Worm (Caenorhabditis elegans) whole organism, L1 larva: ENCODE measurements around the gene abu-2.

Experiments used
- C04F5.9 ChIP-seq: sonication (generic microtip); optimal IDR thresholded peaks from 2 replicates; lab custom pipeline; 2016; ENCODE audit warnings: missing genetic modification characterization, missing compliant biosample characterization
- F16B12.6 ChIP-seq: fragments of 150-350 bp; optimal IDR thresholded peaks from 2 replicates; lab custom pipeline; 2014; ENCODE audit warnings: missing biosample characterization, missing genetic modification characterization
- Y116A8C.19 ChIP-seq: sonication (generic microtip); optimal IDR thresholded peaks from 2 replicates; lab custom pipeline; 2016; ENCODE audit warnings: missing compliant biosample characterization, missing genetic modification characterization, borderline replicate concordance
- aly-2 ChIP-seq: fragments of 150-350 bp; optimal IDR thresholded peaks from 2 replicates; lab custom pipeline; 2014; ENCODE audit warnings: missing biosample characterization, missing genetic modification characterization
- ama-1 ChIP-seq: fragments of 150-350 bp; optimal IDR thresholded peaks from 2 replicates; lab custom pipeline; 2014
- blmp-1 ChIP-seq: fragments of 150-350 bp; optimal IDR thresholded peaks from 2 replicates; lab custom pipeline; 2014; ENCODE audit warnings: missing biosample characterization, missing genetic modification characterization
- ceh-63 ChIP-seq: fragments of 200-800 bp; sonication (Bioruptor generic); optimal IDR thresholded peaks from 2 replicates; lab custom pipeline; 2018; ENCODE audit warnings: mild to moderate bottlenecking, missing genetic modification characterization, missing compliant biosample characterization
- ceh-88 ChIP-seq: fragments of 200-800 bp; sonication (Bioruptor generic); IDR thresholded peaks from 2 replicates; pipeline ENCODE4 v1.3.6; 2022; ENCODE audit warnings: missing genetic modification characterization, missing compliant biosample characterization
- ces-1 ChIP-seq: fragments of 150-350 bp; optimal IDR thresholded peaks from 2 replicates; lab custom pipeline; 2014; ENCODE audit warnings: missing biosample characterization, missing genetic modification reagents, missing genetic modification characterization
- dsc-1 ChIP-seq: sonication (generic microtip); optimal IDR thresholded peaks from 2 replicates; lab custom pipeline; 2016; ENCODE audit warnings: mild to moderate bottlenecking, missing genetic modification characterization, missing compliant biosample characterization
- efl-1 ChIP-seq, 4 experiments: fragments of 150-350 bp; optimal IDR thresholded peaks in 3 of 4; peaks in 1 of 4; 1 replicate in 1 of 4; 2 replicates in 3 of 4; lab custom pipeline; 2014; ENCODE audit warnings: missing biosample characterization in 2 of 4, missing genetic modification characterization in 2 of 4, missing genetic modification reagents in 2 of 4
- egl-13 ChIP-seq: sonication (generic microtip); optimal IDR thresholded peaks from 2 replicates; lab custom pipeline; 2016; ENCODE audit warnings: missing genotype, missing genetic modification reagents, missing genetic modification characterization, missing compliant biosample characterization
- egl-27 ChIP-seq, 2 experiments: fragments of 150-350 bp in 1 of 2; sonication (generic microtip); optimal IDR thresholded peaks; 3 replicates each; lab custom pipeline; 2017 to 2018; ENCODE audit warnings: missing biosample characterization in 2 of 2, missing genetic modification characterization in 2 of 2, missing genetic modification reagents in 2 of 2
- elt-3 ChIP-seq, 6 experiments: fragments of 150-350 bp in 1 of 6; sonication (generic microtip); optimal IDR thresholded peaks; 2 replicates each; lab custom pipeline; 2017 to 2018; ENCODE audit warnings: missing biosample characterization in 6 of 6, missing genetic modification characterization in 6 of 6, inconsistent platforms in 1 of 6
- fkh-4 ChIP-seq: sonication (generic microtip); optimal IDR thresholded peaks from 2 replicates; lab custom pipeline; 2016; ENCODE audit warnings: missing compliant biosample characterization, missing genetic modification characterization, borderline replicate concordance
- grh-1 ChIP-seq: fragments of 200-800 bp; sonication (Bioruptor generic); IDR thresholded peaks from 2 replicates; pipeline ENCODE4 v1.3.6; 2022; ENCODE audit warnings: missing genetic modification reagents, missing genetic modification characterization, missing compliant biosample characterization
- hlh-17 ChIP-seq: fragments of 200-800 bp; sonication (Bioruptor generic); optimal IDR thresholded peaks from 2 replicates; lab custom pipeline; 2018; ENCODE audit warnings: missing genetic modification characterization, mild to moderate bottlenecking, missing compliant biosample characterization, moderate library complexity, borderline replicate concordance
- hlh-4 ChIP-seq: sonication (generic microtip); optimal IDR thresholded peaks from 2 replicates; lab custom pipeline; 2016; ENCODE audit warnings: mild to moderate bottlenecking, missing genetic modification characterization, missing compliant biosample characterization
- hpl-2 ChIP-seq: fragments of 150-350 bp; optimal IDR thresholded peaks from 2 replicates; lab custom pipeline; 2014; ENCODE audit warnings: missing biosample characterization, missing genetic modification reagents, missing genetic modification characterization
- jun-1 ChIP-seq: fragments of 150-350 bp; optimal IDR thresholded peaks from 2 replicates; lab custom pipeline; 2014; ENCODE audit warnings: missing biosample characterization, missing genetic modification reagents, missing genetic modification characterization
- lin-13 ChIP-seq: fragments of 150-350 bp; optimal IDR thresholded peaks from 2 replicates; lab custom pipeline; 2014; ENCODE audit warnings: missing biosample characterization, missing genetic modification reagents, missing genetic modification characterization
- lin-14 ChIP-seq: fragments of 200-800 bp; sonication (Bioruptor generic); optimal IDR thresholded peaks from 2 replicates; lab custom pipeline; 2018; ENCODE audit warnings: mild to moderate bottlenecking, missing genetic modification characterization, moderate library complexity, missing compliant biosample characterization
- lin-35 ChIP-seq, 2 experiments: fragments of 150-350 bp; optimal IDR thresholded peaks; 2 replicates each; lab custom pipeline; 2014; ENCODE audit warnings: missing biosample characterization in 2 of 2, missing genetic modification characterization in 2 of 2, missing genetic modification reagents in 2 of 2
- lir-3 ChIP-seq: sonication (generic microtip); optimal IDR thresholded peaks from 2 replicates; lab custom pipeline; 2016; ENCODE audit warnings: mild to moderate bottlenecking, missing genetic modification characterization, moderate library complexity, missing compliant biosample characterization; ENCODE audit not compliant: poor library complexity
- mab-9 ChIP-seq: fragments of 200-800 bp; sonication (Bioruptor generic); IDR thresholded peaks from 2 replicates; pipeline ENCODE4 v1.3.6; 2022; ENCODE audit warnings: missing genetic modification reagents, missing genetic modification characterization, missing compliant biosample characterization
- mdl-1 ChIP-seq, 2 experiments: fragments of 150-350 bp; optimal IDR thresholded peaks; 2 replicates each; lab custom pipeline; 2014 to 2017; ENCODE audit warnings: missing biosample characterization in 2 of 2, missing genetic modification characterization in 2 of 2, inconsistent platforms in 1 of 2
- nhr-19 ChIP-seq: fragments of 200-800 bp; sonication (Bioruptor generic); conservative IDR thresholded peaks from 2 replicates; pipeline ENCODE4 v1.3.6; 2022; ENCODE audit warnings: missing genetic modification characterization, missing compliant biosample characterization
- nhr-20 ChIP-seq: sonication (generic microtip); optimal IDR thresholded peaks from 2 replicates; lab custom pipeline; 2016; ENCODE audit warnings: mild to moderate bottlenecking, missing genetic modification characterization, missing compliant biosample characterization
- nhr-28 ChIP-seq: fragments of 150-350 bp; optimal IDR thresholded peaks from 2 replicates; lab custom pipeline; 2014; ENCODE audit warnings: missing biosample characterization, missing genetic modification characterization
- nhr-71 ChIP-seq: sonication (generic microtip); optimal IDR thresholded peaks from 2 replicates; lab custom pipeline; 2016; ENCODE audit warnings: mild to moderate bottlenecking, missing genetic modification characterization, moderate library complexity, missing compliant biosample characterization
- nhr-76 ChIP-seq: sonication (generic microtip); optimal IDR thresholded peaks from 2 replicates; lab custom pipeline; 2017; ENCODE audit warnings: missing biosample characterization, missing genetic modification characterization
- nhr-85 ChIP-seq: sonication (generic microtip); peaks from one replicate; lab custom pipeline; 2016; ENCODE audit warnings: missing genetic modification characterization, inconsistent platforms, missing compliant biosample characterization
- pag-3 ChIP-seq: sonication (generic microtip); optimal IDR thresholded peaks from 2 replicates; lab custom pipeline; 2017; ENCODE audit warnings: missing genetic modification characterization, mild to moderate bottlenecking, missing compliant biosample characterization, antibody characterized with exemption, borderline replicate concordance; ENCODE audit not compliant: insufficient read depth
- pqm-1 ChIP-seq: sonication (generic microtip); optimal IDR thresholded peaks from 3 replicates; lab custom pipeline; 2017; ENCODE audit warnings: missing biosample characterization, missing genetic modification characterization
- rnt-1 ChIP-seq: sonication (generic microtip); optimal IDR thresholded peaks from 2 replicates; lab custom pipeline; 2016; ENCODE audit warnings: mild to moderate bottlenecking, missing genetic modification characterization, moderate library complexity, missing compliant biosample characterization
- skn-1 ChIP-seq: fragments of 150-350 bp; optimal IDR thresholded peaks from 2 replicates; lab custom pipeline; 2014; ENCODE audit warnings: missing biosample characterization, missing genetic modification characterization
- snpc-4 ChIP-seq: fragments of 150-350 bp; optimal IDR thresholded peaks from 2 replicates; lab custom pipeline; 2014; ENCODE audit warnings: missing biosample characterization, missing genetic modification characterization
- snu-23 ChIP-seq: sonication (generic microtip); optimal IDR thresholded peaks from 2 replicates; lab custom pipeline; 2016; ENCODE audit warnings: missing genetic modification characterization, missing compliant biosample characterization
- sptf-1 ChIP-seq: fragments of 150-350 bp; optimal IDR thresholded peaks from 2 replicates; lab custom pipeline; 2014; ENCODE audit warnings: missing biosample characterization, missing genetic modification characterization
- tbx-2 ChIP-seq: sonication (generic microtip); optimal IDR thresholded peaks from 2 replicates; lab custom pipeline; 2016; ENCODE audit warnings: missing genetic modification characterization, missing compliant biosample characterization
- unc-130 ChIP-seq: fragments of 150-350 bp; optimal IDR thresholded peaks from 2 replicates; lab custom pipeline; 2017; ENCODE audit warnings: missing biosample characterization, missing genetic modification characterization, inconsistent platforms
- unc-30 ChIP-seq: sonication (generic microtip); optimal IDR thresholded peaks from 2 replicates; lab custom pipeline; 2017; ENCODE audit warnings: missing biosample characterization, missing genetic modification characterization
- zip-4 ChIP-seq: fragments of 200-800 bp; sonication (Bioruptor generic); optimal IDR thresholded peaks from 2 replicates; lab custom pipeline; 2018; ENCODE audit warnings: mild to moderate bottlenecking, missing genetic modification characterization, moderate library complexity, missing compliant biosample characterization
- ztf-4 ChIP-seq: fragments of 150-350 bp; optimal IDR thresholded peaks from 2 replicates; lab custom pipeline; 2014; ENCODE audit warnings: missing biosample characterization, missing genetic modification characterization

abu-2 gene

DNA sequence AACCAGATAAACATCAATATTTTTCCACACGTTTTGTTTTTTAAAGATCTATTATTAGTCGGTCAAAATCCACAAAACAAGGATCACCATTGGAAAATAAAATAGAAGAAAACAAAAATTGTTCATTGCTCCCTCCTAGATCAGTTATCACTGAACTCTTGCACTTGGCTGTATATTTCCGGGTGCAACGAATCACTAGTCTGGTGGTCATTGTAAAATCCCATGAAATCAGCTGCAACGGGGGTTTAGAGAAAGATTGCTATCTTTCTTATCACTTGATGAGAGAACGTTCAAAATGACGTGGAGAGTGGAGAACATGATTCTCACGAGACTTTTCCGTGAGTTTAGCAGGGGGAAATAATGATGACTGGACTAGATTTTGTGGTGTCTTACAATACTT is 14.7 kb downstream of the abu-2 start:
- peak; percentile 33 for TF ChIP-seq tbx-2 (tag; lab: Kevin White, UChicago)
- no peak for TF ChIP-seq ama-1 (lab: Kevin White, UChicago)
- peak; percentile 3 for TF ChIP-seq jun-1 (tag; lab: Kevin White, UChicago)
- TF ChIP-seq F16B12.6 (tag; lab: Kevin White, UChicago) = no peak
- peak; percentile 10 for TF ChIP-seq blmp-1 (tag; lab: Kevin White, UChicago)
- peak; percentile 18 for TF ChIP-seq snu-23 (GFP tag; lab: Kevin White, UChicago)
- no peak for TF ChIP-seq Y116A8C.19 (tag; lab: Kevin White, UChicago)
- TF ChIP-seq ceh-63 (GFP tag; lab: Kevin White, UChicago) = no peak
- TF ChIP-seq nhr-19 (GFP tag; lab: Robert Waterston, UW) = peak; percentile 71
- TF ChIP-seq elt-3 (tag; optimal IDR thresholded peaks at IDR 0.05; lab: Kevin White, UChicago) = peak in 1 of 6 experiments; percentile 87
- no peak for TF ChIP-seq unc-130 (tag; lab: Kevin White, UChicago)
- TF ChIP-seq skn-1 (tag; lab: Kevin White, UChicago) = peak; percentile 35
- TF ChIP-seq zip-4 (GFP tag; lab: Kevin White, UChicago) = no peak
- TF ChIP-seq nhr-85 = peak; percentile 78
- TF ChIP-seq mdl-1 (tag; optimal IDR thresholded peaks at IDR 0.05; lab: Kevin White, UChicago) = peak in 1 of 2 experiments; percentile 19
- peak; percentile 63 for TF ChIP-seq nhr-71 (tag; lab: Kevin White, UChicago)
- peak in 1 of 2 experiments; percentile 51 for TF ChIP-seq lin-35 (GFP tag; optimal IDR thresholded peaks at IDR 0.05; lab: Kevin White, UChicago)
- TF ChIP-seq rnt-1 (tag; lab: Kevin White, UChicago) = peak; percentile 39
- peak; percentile 40 for TF ChIP-seq lin-14 (GFP tag; lab: Kevin White, UChicago)
- no peak for TF ChIP-seq ces-1
- TF ChIP-seq nhr-20 (tag; lab: Kevin White, UChicago) = peak; percentile 49

DNA sequence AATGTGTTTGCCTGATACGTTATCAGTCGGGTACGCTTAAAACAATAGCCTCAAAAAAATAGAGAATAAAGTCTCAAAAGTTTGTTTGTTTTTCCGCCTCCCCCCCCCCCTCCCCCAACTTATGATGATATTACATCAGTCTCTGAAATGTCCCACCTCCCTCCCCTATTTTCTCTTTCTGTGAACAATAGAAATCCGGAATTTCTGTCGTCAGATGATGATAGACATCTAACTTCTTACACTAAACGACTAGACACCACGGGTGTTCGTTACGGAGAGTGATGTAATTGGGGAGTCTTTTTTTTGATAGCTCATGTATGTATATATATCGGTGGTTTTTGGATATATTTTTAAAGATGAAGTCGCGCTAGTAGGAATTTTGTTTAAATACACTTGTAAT is 16.0 kb downstream of the abu-2 start:
- TF ChIP-seq rnt-1 (tag; lab: Kevin White, UChicago) (no peak), C04F5.9 (tag; lab: Kevin White, UChicago) (no peak), nhr-85 (no peak), efl-1 (optimal IDR thresholded peaks at IDR 0.05; lab: Kevin White, UChicago) (no peak), efl-1 (GFP tag; optimal IDR thresholded peaks at IDR 0.05 in 1 of 2; lab: Kevin White, UChicago) (peak in 1 of 2 experiments; percentile 3), ceh-88 (GFP tag; lab: Robert Waterston, UW) (no peak), skn-1 (tag; lab: Kevin White, UChicago) (peak; percentile 46), hlh-17 (no peak), pag-3 (tag; lab: Kevin White, UChicago) (no peak), nhr-28 (tag; lab: Kevin White, UChicago) (no peak)

DNA sequence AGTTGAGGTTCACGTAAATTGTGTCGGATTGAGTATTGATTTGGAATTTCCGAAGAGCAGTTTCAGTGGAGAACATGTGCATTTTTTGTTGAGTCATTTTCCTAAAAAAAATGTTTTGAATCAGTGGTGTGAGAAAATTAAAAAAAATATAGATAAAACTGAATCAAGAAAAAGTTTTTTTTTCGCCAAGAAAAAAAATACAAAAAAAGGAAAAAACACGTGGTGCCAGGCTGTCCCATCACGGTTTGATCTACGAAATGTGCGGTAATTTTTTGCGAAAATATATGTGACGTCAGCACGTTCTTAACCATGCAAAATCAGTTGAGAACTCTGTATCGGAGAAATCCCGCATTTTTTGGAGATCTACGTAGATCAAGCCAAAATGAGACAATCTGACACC is 16.6 kb downstream of the abu-2 start, which contains the start of gene F56C3.9:
TSS of gene F56C3.9 (minus strand) at position 101 of the 400 bp plus-strand sequence.
- TF ChIP-seq hpl-2 (GFP tag; lab: Kevin White, UChicago) (no peak), egl-27 (tag; optimal IDR thresholded peaks at IDR 0.05; lab: Kevin White, UChicago) (no peak), unc-30 (tag; lab: Kevin White, UChicago) (no peak), aly-2 (tag; lab: Kevin White, UChicago) (no peak), nhr-76 (tag; lab: Kevin White, UChicago) (no peak), mab-9 (GFP tag; lab: Robert Waterston, UW) (no peak), grh-1 (GFP tag; lab: Robert Waterston, UW) (no peak), snpc-4 (no peak), hlh-4 (tag; lab: Kevin White, UChicago) (no peak), jun-1 (tag; lab: Kevin White, UChicago) (no peak), pqm-1 (tag; lab: Kevin White, UChicago) (no peak), lir-3 (tag; lab: Kevin White, UChicago) (no peak), sptf-1 (tag; lab: Kevin White, UChicago) (no peak), dsc-1 (tag; lab: Kevin White, UChicago) (no peak), egl-13 (tag; lab: Kevin White, UChicago) (no peak), fkh-4 (no peak), lin-13 (GFP tag; lab: Kevin White, UChicago) (no peak), nhr-28 (tag; lab: Kevin White, UChicago) (no peak), ztf-4 (no peak), Y116A8C.19 (tag; lab: Kevin White, UChicago) (no peak)
- TF ChIP-seq, all 84 proteins: peak for 0
